Worm (Caenorhabditis elegans): ENCODE data around the gene nhr-235.

DNA sequence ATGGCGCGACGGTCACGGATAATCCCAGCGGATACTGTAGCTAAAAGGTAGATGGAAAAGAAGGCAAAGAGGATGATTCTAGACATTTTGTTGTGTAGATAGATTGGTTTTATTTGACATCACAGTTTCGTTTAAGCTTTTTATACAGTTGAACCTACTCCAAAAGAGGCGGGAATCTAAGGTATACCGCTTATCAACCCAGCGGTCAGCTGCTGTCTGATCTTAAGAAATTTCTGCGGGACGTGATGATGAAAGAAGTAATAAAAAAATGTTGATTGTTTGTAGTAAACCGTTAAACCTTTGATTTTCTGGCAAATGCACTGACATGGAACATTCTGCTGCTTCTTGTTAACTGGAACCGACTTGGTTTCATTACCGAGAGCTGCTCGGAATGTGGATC is 24.4 kb upstream of the nhr-235 start, which contains the start of gene nspe-6:
- TF ChIP-seq hmg-4 (GFP tag; optimal IDR thresholded peaks at IDR 0.05) (no peak), pes-1 (GFP tag; IDR thresholded peaks at IDR 0.05) (no peak), flt-1 (GFP tag; IDR thresholded peaks at IDR 0.05) (no peak), ama-1 (optimal IDR thresholded peaks at IDR 0.05) (no peak), scrt-1 (GFP tag; IDR thresholded peaks at IDR 0.05) (no peak), hnd-1 (tag; optimal IDR thresholded peaks at IDR 0.05) (no peak), B0310.2 (tag; optimal IDR thresholded peaks at IDR 0.05) (no peak), ets-7 (tag; optimal IDR thresholded peaks at IDR 0.05) (no peak), sea-1 (GFP tag; conservative IDR thresholded peaks at IDR 0.05) (no peak)

All from whole organism, early embryonic.